Worm (Caenorhabditis elegans): ENCODE data around the gene odr-10.
"Not testable (repeated sequence)": the region's sequence is repeated elsewhere in the genome, so short reads cannot be mapped to it uniquely, and the experiment has no call there.

DNA sequence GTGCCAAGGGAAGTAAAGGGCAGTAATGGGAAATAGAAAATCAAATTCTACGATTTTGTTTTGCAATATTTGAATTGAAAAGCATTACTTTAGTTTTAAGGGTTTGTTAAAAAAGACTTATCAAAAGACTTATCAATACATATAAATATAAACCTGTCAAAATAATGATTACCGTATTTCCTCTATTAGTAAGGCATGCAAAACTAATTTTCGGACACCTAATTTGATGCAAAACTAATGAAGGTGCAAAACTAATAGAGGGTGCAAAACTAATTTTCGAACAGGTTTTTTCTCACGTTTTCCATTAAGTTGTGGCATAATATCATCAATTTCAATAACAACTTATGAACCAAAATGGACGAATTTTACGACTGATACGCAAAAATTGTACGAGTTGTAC is 16.1 kb upstream of the odr-10 start, which contains the start of gene F41C6.6:
- not testable (repeated sequence) for TF ChIP-seq pha-4 (GFP tag; IDR thresholded peaks at IDR 0.05); pha-4 (tag; optimal IDR thresholded peaks at IDR 0.05); nhr-237 (tag; optimal IDR thresholded peaks at IDR 0.05); ztf-11 (tag; optimal IDR thresholded peaks at IDR 0.05); aly-2 (tag; optimal IDR thresholded peaks at IDR 0.05); snpc-4 (tag; optimal IDR thresholded peaks at IDR 0.05); cey-2 (tag; optimal IDR thresholded peaks at IDR 0.05; ENCODE audit: borderline replicate concordance, insufficient read depth); lsy-2 (tag; optimal IDR thresholded peaks at IDR 0.05); unc-62 (GFP tag; optimal IDR thresholded peaks at IDR 0.05 in 1 of 2); unc-62 (tag; optimal IDR thresholded peaks at IDR 0.05); dve-1 (tag; optimal IDR thresholded peaks at IDR 0.05; ENCODE audit: insufficient read depth); madf-9 (GFP tag; conservative IDR thresholded peaks at IDR 0.05)

All from whole organism, L4 larva.